Worm (Caenorhabditis elegans): ENCODE results near the gene C01G10.18.
"Not testable (repeated sequence)": the region's sequence is repeated elsewhere in the genome, so short reads cannot be mapped to it uniquely, and the experiment has no call there.

Gene C01G10.18

DNA sequence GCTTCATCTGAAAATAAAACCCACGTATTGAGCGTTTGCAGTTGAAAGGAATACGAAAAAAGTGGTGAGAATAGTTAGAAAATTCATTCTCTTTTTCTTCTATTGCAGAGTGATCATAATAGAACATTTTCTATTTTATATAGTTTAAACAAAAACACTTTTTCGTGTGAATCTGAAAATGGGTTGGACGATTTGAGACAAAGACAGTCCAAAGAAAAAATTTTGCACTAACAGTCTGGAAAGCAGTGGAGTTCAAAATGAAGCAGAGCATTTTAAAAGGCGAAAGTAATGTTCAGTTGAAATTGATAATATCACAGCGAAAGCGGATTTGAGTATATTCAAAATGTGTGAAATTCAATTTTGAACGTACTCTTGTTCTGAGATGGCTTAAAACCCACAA lies at the start of gene C01G10.18:
Gene C01G10.18 (minus strand): TSS at position 101 of the 400 bp plus-strand sequence.
- TF ChIP-seq unc-62 (GFP tag; optimal IDR thresholded peaks at IDR 0.05), result no peak

DNA sequence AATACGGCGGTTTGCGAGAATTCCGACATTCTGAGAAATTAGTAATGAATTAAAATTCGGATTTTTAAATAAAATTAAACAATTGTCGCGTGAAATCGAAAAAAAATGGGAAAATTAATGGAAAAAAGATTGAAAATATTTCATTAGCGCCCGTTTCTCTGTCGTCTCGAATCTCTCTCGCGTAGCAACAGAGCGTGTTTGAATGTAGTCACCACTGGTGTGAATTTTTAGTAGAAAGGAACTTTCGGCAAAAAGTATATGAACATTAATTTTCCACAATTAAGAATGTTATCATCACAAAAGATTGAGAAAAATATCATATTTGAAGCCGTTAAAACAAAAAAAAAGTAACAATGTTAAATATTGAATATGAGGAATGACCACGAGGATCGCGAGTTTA lies 48.3 kb upstream of the C01G10.18 start, which contains the start of gene aipl-1:
Gene aipl-1 (minus strand): TSS at position 30 of the 400 bp plus-strand sequence.
- no peak for TF ChIP-seq unc-62 (GFP tag; optimal IDR thresholded peaks at IDR 0.05)

DNA sequence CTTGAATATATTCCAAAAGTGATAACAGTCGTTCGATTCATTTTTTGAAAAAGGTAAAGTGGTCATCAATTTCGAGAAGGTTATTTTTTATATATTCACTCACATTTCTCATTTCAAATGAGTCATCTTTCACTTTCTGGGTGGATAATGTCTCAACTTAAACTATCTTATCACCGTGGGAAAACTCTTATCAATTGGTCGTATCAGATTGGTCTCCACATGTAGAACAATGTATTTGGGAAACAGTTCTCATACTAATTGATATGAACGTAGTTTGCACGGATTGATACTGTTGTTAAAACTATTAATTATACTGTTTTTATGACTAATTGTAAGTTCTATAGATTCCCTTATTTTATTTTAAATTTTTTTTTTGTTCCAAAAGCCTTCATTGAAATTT lies 45.3 kb upstream of the C01G10.18 start:
- TF ChIP-seq unc-62 (GFP tag; optimal IDR thresholded peaks at IDR 0.05), result no peak

- TF ChIP-seq unc-62 (GFP tag; optimal IDR thresholded peaks at IDR 0.05), result no peak
Observed at ce11 chrV:15132423-15132822, 43.9 kb upstream of the C01G10.18 start, which contains the start of gene str-171. str-171 (minus strand) TSS chrV:15132523.

- no peak for TF ChIP-seq unc-62 (GFP tag; optimal IDR thresholded peaks at IDR 0.05)
Observed at ce11 chrV:15127955-15128354, 39.4 kb upstream of the C01G10.18 start, which contains the start of gene srr-7. srr-7 (plus strand) TSS chrV:15128255.

DNA sequence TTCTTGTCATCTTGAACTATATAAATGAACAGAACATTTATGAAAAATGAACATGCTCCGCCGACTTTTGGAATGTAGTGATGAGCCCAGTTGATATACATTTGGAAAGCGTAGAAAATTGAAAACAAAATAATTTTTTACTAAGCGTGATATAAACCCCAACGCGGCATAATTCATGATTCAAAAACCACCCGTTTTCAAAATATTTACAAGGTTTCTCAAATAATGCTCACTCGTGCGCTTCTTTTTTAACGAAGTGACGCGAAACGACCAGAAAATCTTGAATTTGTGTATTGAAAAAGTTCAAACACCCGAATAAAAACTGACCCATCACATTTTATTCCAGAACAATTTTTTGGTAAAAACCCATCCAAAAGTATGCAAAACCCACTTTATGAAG lies 38.9 kb upstream of the C01G10.18 start, which contains the start of gene srj-27:
Gene srj-27 (minus strand): TSS at position 101 of the 400 bp plus-strand sequence.
- no peak for TF ChIP-seq unc-62 (GFP tag; optimal IDR thresholded peaks at IDR 0.05)

DNA sequence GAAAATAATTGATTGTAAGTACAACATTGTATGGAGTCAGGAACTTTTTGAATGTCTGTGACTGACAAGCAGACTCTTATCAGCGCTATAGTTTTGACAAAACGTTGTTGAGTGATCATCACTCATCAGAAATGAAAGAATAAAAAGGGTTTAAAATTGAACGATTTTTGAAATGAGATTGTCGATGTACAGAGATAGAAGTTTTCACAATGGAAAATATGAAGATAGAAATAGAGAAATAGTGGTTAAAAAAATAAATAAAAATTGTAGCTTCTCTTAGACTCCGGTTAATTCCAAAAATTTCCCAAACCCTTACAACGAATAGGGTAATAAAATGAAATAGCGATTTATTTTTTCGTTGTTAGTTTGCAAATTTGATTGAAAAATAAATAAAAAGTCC lies 36.6 kb upstream of the C01G10.18 start, which contains the start of gene ugt-30:
Gene ugt-30 (minus strand): TSS at position 101 of the 400 bp plus-strand sequence.
- TF ChIP-seq unc-62 (GFP tag; optimal IDR thresholded peaks at IDR 0.05), result not testable (repeated sequence)

- TF ChIP-seq unc-62 (GFP tag; optimal IDR thresholded peaks at IDR 0.05), result no peak
Observed at ce11 chrV:15119517-15119916, 31.0 kb upstream of the C01G10.18 start, which contains the start of gene flor-1. flor-1 (minus strand) TSS chrV:15119617.

- not testable (repeated sequence) for TF ChIP-seq unc-62 (GFP tag; optimal IDR thresholded peaks at IDR 0.05)
Observed at ce11 chrV:15115968-15116367, 27.5 kb upstream of the C01G10.18 start, which contains the start of gene T01G5.8. T01G5.8 (plus strand) TSS chrV:15116268.

DNA sequence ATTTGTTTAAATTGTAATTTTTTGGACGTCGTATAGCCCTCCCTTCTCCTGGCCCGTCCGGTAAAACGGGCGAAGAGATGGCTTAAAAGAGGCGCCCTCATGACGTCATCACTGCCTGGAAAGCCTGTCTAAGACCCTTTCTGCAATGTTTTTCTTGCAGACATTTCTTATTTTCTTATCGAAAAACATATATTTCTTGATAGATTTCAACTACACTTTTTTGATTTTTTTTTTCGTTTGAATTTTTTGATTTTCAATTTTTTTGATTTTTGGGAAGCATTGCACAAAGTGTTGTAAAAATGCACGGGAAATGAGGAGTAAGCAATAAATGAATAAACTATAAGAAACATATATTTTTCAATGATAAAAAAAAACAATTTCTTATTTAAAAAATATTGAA lies 25.5 kb upstream of the C01G10.18 start, which contains the start of gene T01G5.6:
Gene T01G5.6 (minus strand): TSS at position 101 of the 400 bp plus-strand sequence.
- TF ChIP-seq unc-62 (GFP tag; optimal IDR thresholded peaks at IDR 0.05), result no peak

ce11 chrV:15111660-15112059 lies 23.1 kb upstream of the C01G10.18 start, which contains the start of gene T01G5.7:
T01G5.7 (plus strand) TSS chrV:15111960.
- no peak for TF ChIP-seq unc-62 (GFP tag; optimal IDR thresholded peaks at IDR 0.05)

DNA sequence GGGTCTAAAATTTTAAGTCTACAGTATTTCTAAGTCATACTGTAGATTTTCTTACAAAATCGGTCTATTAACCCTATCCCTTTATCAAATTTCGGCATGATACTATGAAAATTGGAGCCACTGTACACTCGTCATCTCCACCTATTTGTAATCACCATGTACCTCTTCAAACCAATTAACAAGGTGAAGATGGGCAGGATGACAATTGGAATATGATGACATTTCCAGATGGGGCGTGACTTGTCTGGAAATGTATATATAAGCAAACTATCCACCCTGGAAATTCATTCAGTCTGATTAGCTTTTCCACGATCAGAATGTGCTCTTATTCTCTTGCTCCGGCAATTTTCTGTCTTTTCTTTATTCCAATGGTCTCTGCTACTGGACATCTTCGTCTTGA lies 20.7 kb upstream of the C01G10.18 start, which contains the start of gene Y75B12A.2:
Gene Y75B12A.2 (plus strand): TSS at position 301 of the 400 bp plus-strand sequence.
- TF ChIP-seq unc-62 (GFP tag; optimal IDR thresholded peaks at IDR 0.05), result no peak

- not testable (repeated sequence) for TF ChIP-seq unc-62 (GFP tag; optimal IDR thresholded peaks at IDR 0.05)
Observed at ce11 chrV:15105893-15106598, 17.5 kb upstream of the C01G10.18 start, which contains the start of gene C01G10.14. C01G10.14 (minus strand) TSS chrV:15105943.

DNA sequence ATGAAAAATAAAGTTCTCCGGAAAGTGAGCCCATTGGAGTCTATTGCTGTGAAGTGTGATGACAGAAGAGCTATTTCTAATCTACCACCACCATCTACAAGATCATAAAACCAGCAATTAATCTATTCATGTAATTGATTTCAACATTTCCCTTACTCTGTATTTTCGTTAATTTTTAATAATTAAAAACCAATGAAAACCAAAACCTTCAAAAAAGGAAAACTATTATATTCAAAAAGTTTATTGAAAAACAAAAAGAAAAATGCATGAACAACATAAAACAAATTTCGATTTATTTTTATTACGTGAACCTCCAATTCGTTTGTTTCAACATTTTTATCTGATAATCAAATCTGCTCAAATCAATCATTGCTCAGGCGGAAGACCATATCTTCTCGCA lies 10.9 kb upstream of the C01G10.18 start, which contains the start of gene C01G10.1:
Gene C01G10.1 (plus strand): TSS at position 301 of the 400 bp plus-strand sequence.
- no peak for TF ChIP-seq unc-62 (GFP tag; optimal IDR thresholded peaks at IDR 0.05)

ce11 chrV:15094749-15095148 lies 6.2 kb upstream of the C01G10.18 start, which contains the start of gene srx-78:
srx-78 (plus strand) TSS chrV:15095049.
- no peak for TF ChIP-seq unc-62 (GFP tag; optimal IDR thresholded peaks at IDR 0.05)

- TF ChIP-seq unc-62 (GFP tag; optimal IDR thresholded peaks at IDR 0.05), result no peak
Observed at ce11 chrV:15092666-15093065, 4.2 kb upstream of the C01G10.18 start, which contains the start of gene txt-12. txt-12 (plus strand) TSS chrV:15092966.

Measured in whole organism, dauer.